Worm (Caenorhabditis elegans) whole organism, L4/young adult: ENCODE measurements around the gene kin-26.

Source experiments
- dao-5 ChIP-seq: sonication (generic microtip); optimal IDR thresholded peaks from 2 replicates; lab custom pipeline; 2016; ENCODE audit warnings: missing genotype, missing genetic modification characterization, moderate library complexity, missing compliant biosample characterization
- him-1 ChIP-seq: sonication (generic microtip); optimal IDR thresholded peaks from 2 replicates; lab custom pipeline; 2016; ENCODE audit warnings: missing genotype, missing genetic modification reagents, missing genetic modification characterization, missing compliant biosample characterization

DNA sequence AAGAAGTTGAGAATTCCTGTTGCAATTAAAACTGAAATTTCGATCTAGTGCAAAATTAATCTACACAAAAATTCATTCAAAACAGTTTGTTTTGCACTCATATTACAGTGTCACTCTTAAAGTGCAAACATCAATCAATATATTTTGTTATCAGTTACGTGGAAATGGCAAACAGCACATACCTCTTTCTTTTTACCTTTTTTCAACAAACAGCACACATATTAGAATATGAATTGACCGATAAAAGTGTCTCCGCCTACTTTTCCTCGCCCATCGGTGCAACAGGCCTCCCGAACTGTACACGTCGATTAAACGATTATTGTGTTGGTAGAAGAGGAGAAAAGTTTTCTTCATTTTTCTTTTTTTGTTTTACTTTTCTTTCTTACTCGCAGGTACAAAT is 36.5 kb downstream of the kin-26 start:
- TF ChIP-seq him-1 (tag; lab: Kevin White, UChicago): no peak
- no peak for TF ChIP-seq dao-5
